Worm (Caenorhabditis elegans): Measurements from ENCODE around the gene pho-11.

pho-11 gene

DNA sequence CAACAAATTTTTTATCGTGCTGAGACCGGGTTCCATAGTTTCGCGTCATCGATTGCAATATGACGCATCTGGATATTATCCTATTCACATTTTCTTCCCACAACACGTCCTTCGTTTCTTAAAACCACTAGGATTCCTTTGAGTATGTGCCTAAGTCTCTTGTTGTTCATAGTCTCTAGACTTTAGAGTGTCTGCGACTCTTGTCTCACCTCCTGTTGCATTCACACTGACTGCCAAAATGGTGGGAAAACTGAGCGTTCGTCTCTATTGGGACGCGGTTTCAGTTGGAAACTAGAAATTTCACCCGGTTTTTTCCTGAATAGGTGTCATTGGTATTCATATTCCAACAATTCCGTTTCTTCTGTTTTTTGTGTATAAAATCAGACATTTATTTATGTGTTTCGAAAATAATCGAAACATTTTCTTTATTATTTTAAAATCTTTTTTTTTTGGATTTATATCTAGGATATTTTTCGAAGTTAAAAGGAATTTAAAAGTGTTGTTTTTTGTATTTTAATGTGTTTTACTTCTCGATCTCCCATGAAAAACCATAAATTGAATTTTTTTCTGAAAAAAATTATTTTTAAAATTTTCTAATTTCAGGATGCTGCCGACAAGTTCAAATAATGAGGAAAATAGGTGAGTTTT lies 9.9 kb upstream of the pho-11 start, which contains the start of gene C05C10.2:
C05C10.2 (plus strand) TSS at position 598 of the 648 bp plus-strand sequence.
- TF ChIP-seq him-1 (tag; optimal IDR thresholded peaks at IDR 0.05) (no peak), W03F9.2 (tag; optimal IDR thresholded peaks at IDR 0.05) (no peak), dao-5 (tag; optimal IDR thresholded peaks at IDR 0.05) (no peak)

DNA sequence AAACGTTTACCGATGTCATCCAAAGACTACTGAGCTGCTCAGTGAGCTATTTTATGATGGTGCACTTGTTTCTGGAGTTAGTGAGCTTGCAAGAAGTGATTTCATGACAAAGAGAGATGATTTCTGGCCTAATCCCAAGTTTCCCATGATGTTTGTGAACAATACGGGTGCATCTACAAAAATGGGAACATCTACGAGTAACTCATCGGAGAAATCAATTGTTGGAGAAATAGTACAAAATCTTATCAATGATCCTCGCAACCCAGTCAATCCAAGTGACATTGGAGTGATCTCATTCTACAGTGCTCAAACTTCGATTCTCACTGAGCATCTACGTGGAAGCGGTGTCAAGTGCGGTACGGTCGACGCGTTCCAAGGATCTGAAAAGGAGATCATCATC lies 3.2 kb upstream of the pho-11 start:
- TF ChIP-seq W03F9.2 (tag; optimal IDR thresholded peaks at IDR 0.05) (no peak), dao-5 (tag; optimal IDR thresholded peaks at IDR 0.05) (no peak), him-1 (tag; optimal IDR thresholded peaks at IDR 0.05) (no peak)

- no peak for TF ChIP-seq W03F9.2 (tag; optimal IDR thresholded peaks at IDR 0.05)
- TF ChIP-seq dao-5 (tag; optimal IDR thresholded peaks at IDR 0.05) = no peak
- TF ChIP-seq him-1 (tag; optimal IDR thresholded peaks at IDR 0.05) = no peak
Measured at ce11 chrII:9931012-9931411, 637 bp upstream of the pho-11 start.

DNA sequence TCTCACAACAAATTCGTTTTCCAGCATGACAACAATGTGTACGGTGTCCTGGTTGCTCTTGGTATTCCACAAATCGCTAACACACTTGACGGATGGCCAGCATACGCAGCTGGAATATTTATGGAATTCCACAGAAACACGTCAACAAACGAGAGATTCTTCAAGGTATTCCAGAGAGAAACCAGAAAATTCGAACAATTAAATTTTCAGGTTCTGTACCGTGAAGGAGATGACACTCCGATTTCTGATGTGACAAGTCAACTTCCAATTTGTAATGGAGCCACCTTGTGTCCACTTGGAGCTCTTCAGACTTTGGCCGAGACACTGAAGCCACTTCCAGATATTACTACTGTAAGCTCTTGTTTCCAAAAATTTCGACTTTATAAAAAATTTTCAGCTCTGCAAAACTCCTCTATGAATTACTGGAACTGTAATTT lies 2.3 kb downstream of the pho-11 start:
- peak; percentile 24 for TF ChIP-seq W03F9.2 (tag; optimal IDR thresholded peaks at IDR 0.05)
- no peak for TF ChIP-seq dao-5 (tag; optimal IDR thresholded peaks at IDR 0.05)

ce11 chrII:9934570-9934969 lies 2.9 kb downstream of the pho-11 start:
- no peak for TF ChIP-seq dao-5 (tag; optimal IDR thresholded peaks at IDR 0.05)
- no peak for TF ChIP-seq him-1 (tag; optimal IDR thresholded peaks at IDR 0.05)
- TF ChIP-seq W03F9.2 (tag; optimal IDR thresholded peaks at IDR 0.05) = no peak

DNA sequence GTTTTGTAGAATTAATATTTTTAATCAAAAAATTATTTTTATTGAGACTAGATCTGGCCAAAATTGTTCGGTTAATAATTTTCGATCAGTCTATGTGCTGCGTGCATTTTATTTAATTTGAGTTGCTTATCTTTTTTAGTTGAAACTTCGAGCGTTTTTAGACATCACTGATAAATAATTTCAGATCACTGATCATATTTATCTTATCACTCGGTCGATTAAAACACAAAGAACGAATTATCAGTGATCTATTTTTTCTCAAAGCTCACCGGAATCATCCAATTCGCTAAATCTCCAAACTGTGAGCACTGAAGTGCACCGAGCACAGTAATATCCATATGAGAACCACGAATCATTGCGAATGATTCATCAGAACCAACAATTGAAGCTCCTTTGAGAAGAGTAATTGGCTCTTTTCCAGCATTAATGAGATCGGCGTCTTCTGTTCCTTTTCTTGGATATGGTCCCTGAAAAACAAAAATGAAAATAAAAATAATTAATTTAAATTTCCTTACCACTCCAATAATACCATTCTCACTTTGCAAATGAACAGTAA lies 3.5 kb downstream of the pho-11 start:
- TF ChIP-seq him-1 (tag; optimal IDR thresholded peaks at IDR 0.05) = no peak
- no peak for TF ChIP-seq W03F9.2 (tag; optimal IDR thresholded peaks at IDR 0.05)
- TF ChIP-seq dao-5 (tag; optimal IDR thresholded peaks at IDR 0.05) = no peak

DNA sequence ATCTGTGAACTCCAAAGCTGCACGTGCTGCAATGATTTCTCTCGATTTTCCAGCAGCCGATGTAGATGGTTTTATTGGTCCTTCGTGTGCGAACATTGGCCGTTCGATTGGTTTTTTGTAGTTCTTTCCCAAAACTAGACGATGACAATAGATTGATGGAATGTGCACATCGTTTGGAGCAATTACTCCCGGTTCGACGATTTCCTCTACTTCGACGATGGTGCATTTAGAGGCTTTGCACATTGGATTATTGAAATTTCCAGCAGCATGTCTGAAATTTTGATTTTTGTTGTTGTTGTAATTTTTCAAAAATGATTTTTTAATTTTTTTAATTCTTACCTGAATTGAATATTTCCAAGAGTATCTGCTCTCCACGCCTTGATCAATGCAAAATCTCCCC lies 4.0 kb downstream of the pho-11 start:
- TF ChIP-seq him-1 (tag; optimal IDR thresholded peaks at IDR 0.05) = no peak
- TF ChIP-seq dao-5 (tag; optimal IDR thresholded peaks at IDR 0.05) = no peak
- no peak for TF ChIP-seq W03F9.2 (tag; optimal IDR thresholded peaks at IDR 0.05)

- TF ChIP-seq dao-5 (tag; optimal IDR thresholded peaks at IDR 0.05) = no peak
- no peak for TF ChIP-seq him-1 (tag; optimal IDR thresholded peaks at IDR 0.05)
- no peak for TF ChIP-seq W03F9.2 (tag; optimal IDR thresholded peaks at IDR 0.05)
Measured at ce11 chrII:9936859-9937258, 5.2 kb downstream of the pho-11 start, which contains the start of gene C05C10.3. Gene C05C10.3, minus strand, starts transcription at chrII:9936893.

- TF ChIP-seq W03F9.2 (tag; optimal IDR thresholded peaks at IDR 0.05) (peak; percentile 66), him-1 (tag; optimal IDR thresholded peaks at IDR 0.05) (no peak), dao-5 (tag; optimal IDR thresholded peaks at IDR 0.05) (no peak)
Measured at ce11 chrII:9937611-9938010, 6.0 kb downstream of the pho-11 start.

- TF ChIP-seq dao-5 (tag; optimal IDR thresholded peaks at IDR 0.05) (no peak), him-1 (tag; optimal IDR thresholded peaks at IDR 0.05) (no peak), W03F9.2 (tag; optimal IDR thresholded peaks at IDR 0.05) (no peak)
Measured at ce11 chrII:9938877-9939276, 7.2 kb downstream of the pho-11 start, which contains the start of the genes C05C10.7 and C05C10.5. Gene C05C10.7, minus strand, starts transcription at chrII:9938971. Gene C05C10.5, plus strand, starts transcription at chrII:9939040.

- TF ChIP-seq W03F9.2 (tag; optimal IDR thresholded peaks at IDR 0.05) (no peak), dao-5 (tag; optimal IDR thresholded peaks at IDR 0.05) (no peak), him-1 (tag; optimal IDR thresholded peaks at IDR 0.05) (peak; percentile 42)
Measured at ce11 chrII:9940430-9940829, 8.8 kb downstream of the pho-11 start, which contains the start of gene ufd-3. Gene ufd-3, plus strand, starts transcription at chrII:9940753.

DNA sequence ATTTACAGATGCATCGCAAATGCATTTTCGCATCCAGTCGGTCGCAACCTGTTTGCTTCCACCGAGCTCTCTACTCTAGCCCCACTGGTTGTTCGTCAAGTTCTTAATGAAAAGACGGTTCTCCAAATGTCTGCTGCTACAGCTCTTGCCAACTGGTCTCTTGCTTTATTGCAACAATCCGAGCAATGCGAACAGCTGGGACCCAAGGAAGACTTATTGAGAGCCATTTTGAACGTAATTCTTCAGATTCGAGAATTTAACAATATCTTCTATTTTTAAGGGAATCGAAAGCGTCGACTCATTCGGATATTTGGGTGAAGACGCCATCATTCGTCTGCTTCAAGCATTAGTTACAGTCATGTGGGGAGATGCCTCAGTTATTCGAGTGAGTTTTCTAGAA lies 11.6 kb downstream of the pho-11 start:
- no peak for TF ChIP-seq him-1 (tag; optimal IDR thresholded peaks at IDR 0.05)
- TF ChIP-seq dao-5 (tag; optimal IDR thresholded peaks at IDR 0.05) = no peak
- TF ChIP-seq W03F9.2 (tag; optimal IDR thresholded peaks at IDR 0.05) = no peak

- no peak for TF ChIP-seq dao-5 (tag; optimal IDR thresholded peaks at IDR 0.05)
- TF ChIP-seq W03F9.2 (tag; optimal IDR thresholded peaks at IDR 0.05) = no peak
- TF ChIP-seq him-1 (tag; optimal IDR thresholded peaks at IDR 0.05) = no peak
Measured at ce11 chrII:9943837-9944236, 12.2 kb downstream of the pho-11 start, which contains the start of gene flad-1. Gene flad-1, plus strand, starts transcription at chrII:9944137.

DNA sequence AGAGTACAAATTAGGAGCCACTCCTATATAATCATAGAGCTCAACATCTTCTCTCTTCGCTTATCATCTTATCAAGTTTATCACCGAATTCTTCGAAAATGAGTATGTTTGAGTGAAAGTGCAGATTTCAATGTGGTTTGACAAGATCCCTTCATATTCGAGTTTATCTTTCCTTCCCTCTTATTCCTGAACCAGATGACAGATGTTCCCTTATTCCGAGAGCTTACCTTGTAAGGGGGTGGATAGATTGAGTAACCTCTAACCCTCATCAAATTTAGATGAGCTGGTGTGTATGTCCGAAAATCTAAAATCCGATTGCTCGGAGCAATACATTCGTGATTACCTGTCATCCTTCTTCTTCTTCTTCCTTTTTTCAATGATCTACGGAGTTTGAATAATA lies 17.0 kb downstream of the pho-11 start:
- no peak for TF ChIP-seq dao-5 (tag; optimal IDR thresholded peaks at IDR 0.05)
- TF ChIP-seq him-1 (tag; optimal IDR thresholded peaks at IDR 0.05) = no peak
- no peak for TF ChIP-seq W03F9.2 (tag; optimal IDR thresholded peaks at IDR 0.05)

Data from whole organism, L4/young adult.